Worm (Caenorhabditis elegans) whole organism, L1 larva: ENCODE measurements around the gene rpn-2.

ENCODE experiments used
- ces-1 ChIP-seq: fragments of 150-350 bp; optimal IDR thresholded peaks from 2 replicates; lab custom pipeline; 2014; ENCODE audit warnings: missing biosample characterization, missing genetic modification reagents, missing genetic modification characterization
- irx-1 ChIP-seq: sonication (generic microtip); optimal IDR thresholded peaks from 2 replicates; lab custom pipeline; 2016; ENCODE audit warnings: missing genetic modification characterization, missing compliant biosample characterization

DNA sequence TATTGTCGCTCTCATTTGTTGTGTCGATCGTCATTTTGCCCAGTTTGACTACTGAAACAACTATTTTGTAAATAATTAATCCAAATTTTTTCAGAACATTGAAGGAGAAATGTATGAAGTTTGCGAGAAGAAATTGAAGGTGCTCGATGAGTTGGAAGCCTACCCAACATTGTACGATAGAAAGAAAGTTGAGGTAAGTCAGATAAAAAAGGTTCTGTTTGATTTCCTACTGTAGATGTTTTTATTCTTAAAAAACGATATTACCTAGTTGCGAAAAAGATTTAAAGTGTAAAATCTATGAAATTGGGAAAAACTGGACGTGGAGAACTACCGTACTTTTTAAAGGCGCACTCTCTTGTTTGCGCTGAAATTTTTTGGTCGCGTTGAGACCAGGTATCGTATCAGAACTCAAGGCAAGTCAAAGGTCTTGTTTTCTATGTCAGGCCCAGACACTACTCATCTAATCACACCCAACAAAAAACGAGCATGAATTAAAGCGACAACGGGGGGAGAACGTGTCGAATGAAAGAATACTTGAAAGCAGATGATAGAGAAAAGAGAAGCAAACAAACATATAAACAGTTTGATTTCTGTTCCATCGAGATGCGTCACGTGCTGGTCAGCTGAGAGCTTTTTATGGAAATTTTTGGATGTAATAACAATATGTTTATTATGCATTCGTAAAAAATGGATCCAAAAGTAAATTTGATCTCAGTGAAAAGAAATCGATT, 30.3 kb upstream of the rpn-2 start, which contains the start of gene efk-1:
- no peak for TF ChIP-seq ces-1
- TF ChIP-seq irx-1 (tag; lab: Kevin White, UChicago), result no peak
